Worm (Caenorhabditis elegans) whole organism, L3 larva: ENCODE results near the gene F54A3.2.

ENCODE experiments used
- R02D3.7 ChIP-seq: fragments of 150-350 bp; optimal IDR thresholded peaks from 2 replicates; lab custom pipeline; 2014; ENCODE audit warnings: missing biosample characterization, missing genetic modification characterization
- ZK546.5 ChIP-seq: sonication (generic microtip); optimal IDR thresholded peaks from 2 replicates; lab custom pipeline; 2017; ENCODE audit warnings: missing biosample characterization, missing genetic modification characterization
- aly-2 ChIP-seq: fragments of 150-350 bp; optimal IDR thresholded peaks from 2 replicates; lab custom pipeline; 2014; ENCODE audit warnings: missing biosample characterization, missing genetic modification characterization
- ama-1 ChIP-seq: fragments of 150-350 bp; optimal IDR thresholded peaks from 2 replicates; lab custom pipeline; 2018
- ceh-16 ChIP-seq: sonication (generic microtip); optimal IDR thresholded peaks from 2 replicates; lab custom pipeline; 2017; ENCODE audit warnings: missing biosample characterization, missing genetic modification characterization
- ceh-28 ChIP-seq: fragments of 150-350 bp; optimal IDR thresholded peaks from 2 replicates; lab custom pipeline; 2014; ENCODE audit warnings: missing biosample characterization, missing genetic modification reagents, missing genetic modification characterization
- ceh-82 ChIP-seq: fragments of 150-350 bp; optimal IDR thresholded peaks from 2 replicates; lab custom pipeline; 2014; ENCODE audit warnings: missing biosample characterization, missing genetic modification characterization
- ceh-9 ChIP-seq: sonication (generic microtip); optimal IDR thresholded peaks from 2 replicates; lab custom pipeline; 2018; ENCODE audit warnings: missing biosample characterization, missing genetic modification characterization
- egl-27 ChIP-seq: sonication (generic microtip); optimal IDR thresholded peaks from 4 replicates; lab custom pipeline; 2017; ENCODE audit warnings: missing biosample characterization, missing genetic modification reagents, missing genetic modification characterization
- egl-5 ChIP-seq: fragments of 150-350 bp; optimal IDR thresholded peaks from 2 replicates; lab custom pipeline; 2017; ENCODE audit warnings: missing biosample characterization, missing genetic modification reagents, missing genetic modification characterization, inconsistent platforms
- elt-1 ChIP-seq: fragments of 150-350 bp; optimal IDR thresholded peaks from 2 replicates; lab custom pipeline; 2014; ENCODE audit warnings: missing biosample characterization, missing genetic modification characterization
- elt-3 ChIP-seq, 3 experiments: fragments of 150-350 bp in 1 of 3; sonication (generic microtip) in 2 of 3; optimal IDR thresholded peaks; 2 replicates in 2 of 3; 4 replicates in 1 of 3; lab custom pipeline; 2014 to 2017; ENCODE audit warnings: missing biosample characterization in 3 of 3, missing genetic modification characterization in 3 of 3
- eor-1 ChIP-seq, 2 experiments: fragments of 150-350 bp; optimal IDR thresholded peaks; 2 replicates each; lab custom pipeline; 2014 to 2018; ENCODE audit warnings: missing biosample characterization in 2 of 2, missing genetic modification characterization in 2 of 2
- fkh-10 ChIP-seq: sonication (generic microtip); optimal IDR thresholded peaks from 2 replicates; lab custom pipeline; 2017; ENCODE audit warnings: missing biosample characterization, missing genetic modification reagents, missing genetic modification characterization
- fos-1 ChIP-seq: fragments of 150-350 bp; optimal IDR thresholded peaks from 2 replicates; lab custom pipeline; 2014; ENCODE audit warnings: missing biosample characterization, missing genetic modification characterization
- hmg-11 ChIP-seq: sonication (generic microtip); optimal IDR thresholded peaks from 2 replicates; lab custom pipeline; 2016; ENCODE audit warnings: missing genetic modification characterization, missing compliant biosample characterization
- lin-15B ChIP-seq: fragments of 150-350 bp; optimal IDR thresholded peaks from 2 replicates; lab custom pipeline; 2014; ENCODE audit warnings: missing biosample characterization, missing genetic modification characterization
- lin-39 ChIP-seq: fragments of 150-350 bp; optimal IDR thresholded peaks from 2 replicates; lab custom pipeline; 2018; ENCODE audit warnings: missing biosample characterization, missing genetic modification reagents, missing genetic modification characterization
- lsy-12 ChIP-seq: sonication (generic microtip); optimal IDR thresholded peaks from 2 replicates; lab custom pipeline; 2016; ENCODE audit warnings: mild to moderate bottlenecking, missing genetic modification characterization, missing compliant biosample characterization
- mdl-1 ChIP-seq: fragments of 150-350 bp; optimal IDR thresholded peaks from 2 replicates; lab custom pipeline; 2014; ENCODE audit warnings: missing biosample characterization, missing genetic modification characterization
- mml-1 ChIP-seq: fragments of 150-350 bp; sonication (generic microtip); optimal IDR thresholded peaks from 3 replicates; lab custom pipeline; 2014; ENCODE audit warnings: missing biosample characterization, missing genetic modification characterization
- nfya-1 ChIP-seq: sonication (generic microtip); optimal IDR thresholded peaks from 2 replicates; lab custom pipeline; 2017; ENCODE audit warnings: missing genetic modification characterization, mild to moderate bottlenecking, missing compliant biosample characterization, antibody characterized with exemption, moderate library complexity; ENCODE audit not compliant: insufficient read depth
- nhr-25 ChIP-seq: sonication (generic microtip); optimal IDR thresholded peaks from 2 replicates; lab custom pipeline; 2017; ENCODE audit warnings: missing biosample characterization, missing genetic modification characterization
- nhr-28 ChIP-seq: fragments of 150-350 bp; optimal IDR thresholded peaks from 2 replicates; lab custom pipeline; 2014; ENCODE audit warnings: missing biosample characterization, missing genetic modification characterization
- nhr-67 ChIP-seq: fragments of 150-350 bp; optimal IDR thresholded peaks from 2 replicates; lab custom pipeline; 2014; ENCODE audit warnings: missing biosample characterization, missing genetic modification characterization
- nhr-76 ChIP-seq: fragments of 150-350 bp; sonication (generic microtip); optimal IDR thresholded peaks from 5 replicates; lab custom pipeline; 2014; ENCODE audit warnings: missing biosample characterization, missing genetic modification characterization
- nhr-77 ChIP-seq: fragments of 150-350 bp; optimal IDR thresholded peaks from 2 replicates; lab custom pipeline; 2014; ENCODE audit warnings: missing biosample characterization, missing genetic modification characterization
- pha-4 ChIP-seq: fragments of 150-350 bp; optimal IDR thresholded peaks from 2 replicates; lab custom pipeline; 2014; ENCODE audit warnings: missing biosample characterization, missing genetic modification reagents, missing genetic modification characterization
- sea-2 ChIP-seq: fragments of 150-350 bp; sonication (generic microtip); optimal IDR thresholded peaks from 4 replicates; lab custom pipeline; 2014; ENCODE audit warnings: missing biosample characterization, missing genetic modification reagents, missing genetic modification characterization
- skn-1 ChIP-seq: fragments of 150-350 bp; optimal IDR thresholded peaks from 2 replicates; lab custom pipeline; 2014; ENCODE audit warnings: missing biosample characterization, missing genetic modification characterization
- snpc-4 ChIP-seq: fragments of 150-350 bp; optimal IDR thresholded peaks from 2 replicates; lab custom pipeline; 2014; ENCODE audit warnings: missing biosample characterization, missing genetic modification characterization
- tbx-2 ChIP-seq: sonication (generic microtip); optimal IDR thresholded peaks from 2 replicates; lab custom pipeline; 2016; ENCODE audit warnings: mild to moderate bottlenecking, missing genetic modification characterization, missing compliant biosample characterization
- unc-39 ChIP-seq: sonication (generic microtip); optimal IDR thresholded peaks from 4 replicates; lab custom pipeline; 2017; ENCODE audit warnings: missing biosample characterization, missing genetic modification characterization
- unc-62 ChIP-seq: fragments of 150-350 bp; sonication (generic microtip); optimal IDR thresholded peaks from 4 replicates; lab custom pipeline; 2014; ENCODE audit warnings: missing biosample characterization, missing genetic modification reagents, missing genetic modification characterization
- ztf-11 ChIP-seq: fragments of 150-350 bp; optimal IDR thresholded peaks from 2 replicates; lab custom pipeline; 2014; ENCODE audit warnings: missing biosample characterization, missing genetic modification characterization
- ztf-4 ChIP-seq: fragments of 150-350 bp; optimal IDR thresholded peaks from 2 replicates; lab custom pipeline; 2014; ENCODE audit warnings: missing biosample characterization, missing genetic modification characterization

The F54A3.2 gene

ce11 chrII:2219880-2220279 lies 23.6 kb upstream of the F54A3.2 start, which contains the start of gene Y59C2A.3:
TSS of gene Y59C2A.3 (minus strand) at chrII:2219921.
- peak; percentile 56 for TF ChIP-seq snpc-4 (tag; lab: Kevin White, UChicago)
- TF ChIP-seq lin-15B (tag; lab: Kevin White, UChicago): peak; percentile 68
- no peak for TF ChIP-seq elt-3 (tag; optimal IDR thresholded peaks at IDR 0.05; lab: Kevin White, UChicago)
- no peak for TF ChIP-seq nhr-25 (tag; lab: Kevin White, UChicago)
- peak; percentile 61 for TF ChIP-seq hmg-11 (tag; lab: Kevin White, UChicago)
- peak; percentile 83 for TF ChIP-seq lin-39 (tag; lab: Kevin White, UChicago)
- TF ChIP-seq nfya-1 (tag; lab: Kevin White, UChicago): peak; percentile 68
- peak; percentile 40 for TF ChIP-seq pha-4 (tag; lab: Kevin White, UChicago)

ce11 chrII:2221196-2221896 lies 22.1 kb upstream of the F54A3.2 start:
- no peak for TF ChIP-seq tbx-2 (tag; lab: Kevin White, UChicago)
- no peak for TF ChIP-seq nhr-77 (tag; lab: Kevin White, UChicago)
- no peak for TF ChIP-seq mdl-1 (tag; lab: Kevin White, UChicago)
- no peak for TF ChIP-seq ceh-16
- TF ChIP-seq egl-5 (tag; lab: Kevin White, UChicago): no peak
- no peak for TF ChIP-seq pha-4 (tag; lab: Kevin White, UChicago)
- no peak for TF ChIP-seq ceh-9 (tag; lab: Kevin White, UChicago)
- no peak for TF ChIP-seq snpc-4 (tag; lab: Kevin White, UChicago)
- no peak for TF ChIP-seq unc-39 (tag; lab: Kevin White, UChicago)
- TF ChIP-seq ZK546.5 (tag; lab: Kevin White, UChicago): no peak
- TF ChIP-seq nhr-25 (tag; lab: Kevin White, UChicago): no peak
- TF ChIP-seq nhr-67: no peak
- no peak for TF ChIP-seq fos-1
- TF ChIP-seq nhr-76: no peak
- no peak for TF ChIP-seq lsy-12 (tag; lab: Kevin White, UChicago)
- TF ChIP-seq mml-1 (tag; lab: Kevin White, UChicago): no peak
- no peak for TF ChIP-seq eor-1 (tag; optimal IDR thresholded peaks at IDR 0.05; lab: Kevin White, UChicago)

ce11 chrII:2223467-2223866 lies 20.0 kb upstream of the F54A3.2 start, which contains the start of gene cbs-2:
TSS of gene cbs-2 (minus strand) at chrII:2223567.
- TF ChIP-seq fos-1 (no peak), egl-27 (tag; lab: Kevin White, UChicago) (no peak), sea-2 (GFP tag; lab: Kevin White, UChicago) (no peak), unc-62 (GFP tag; lab: Kevin White, UChicago) (no peak), pha-4 (tag; lab: Kevin White, UChicago) (no peak)
- TF ChIP-seq, all 47 proteins: peak for 0

ce11 chrII:2224916-2225315 lies 18.5 kb upstream of the F54A3.2 start:
- peak; percentile 85 for TF ChIP-seq ceh-28 (tag; lab: Kevin White, UChicago)

- TF ChIP-seq egl-27 (tag; lab: Kevin White, UChicago): no peak
- no peak for TF ChIP-seq R02D3.7 (tag; lab: Kevin White, UChicago)
- TF ChIP-seq nhr-28: no peak
- no peak for TF ChIP-seq ceh-82 (tag; lab: Kevin White, UChicago)
- no peak for TF ChIP-seq lin-15B (tag; lab: Kevin White, UChicago)
- no peak for TF ChIP-seq fos-1
- TF ChIP-seq snpc-4 (tag; lab: Kevin White, UChicago): no peak
- TF ChIP-seq, all 47 proteins: peak for 0
Measured at ce11 chrII:2225608-2226007, 17.8 kb upstream of the F54A3.2 start, which contains the start of gene F54A3.5. TSS of gene F54A3.5 (minus strand) at chrII:2225708.

ce11 chrII:2230368-2230767 lies 13.1 kb upstream of the F54A3.2 start:
- TF ChIP-seq ztf-11 (tag; lab: Kevin White, UChicago): no peak
- TF ChIP-seq fkh-10 (GFP tag; lab: Kevin White, UChicago): no peak
- no peak for TF ChIP-seq tbx-2 (tag; lab: Kevin White, UChicago)
- no peak for TF ChIP-seq unc-62 (GFP tag; lab: Kevin White, UChicago)
- TF ChIP-seq nhr-77 (tag; lab: Kevin White, UChicago): no peak
- no peak for TF ChIP-seq aly-2
- TF ChIP-seq ama-1 (lab: Kevin White, UChicago): no peak
- TF ChIP-seq ZK546.5 (tag; lab: Kevin White, UChicago): no peak
- TF ChIP-seq eor-1 (tag; optimal IDR thresholded peaks at IDR 0.05; lab: Kevin White, UChicago): no peak
- no peak for TF ChIP-seq egl-27 (tag; lab: Kevin White, UChicago)
- TF ChIP-seq lin-15B (tag; lab: Kevin White, UChicago): no peak
- no peak for TF ChIP-seq ztf-4 (tag; lab: Kevin White, UChicago)
- no peak for TF ChIP-seq egl-5 (tag; lab: Kevin White, UChicago)
- no peak for TF ChIP-seq R02D3.7 (tag; lab: Kevin White, UChicago)
- TF ChIP-seq ceh-16: no peak
- TF ChIP-seq skn-1: no peak
- no peak for TF ChIP-seq ceh-28 (tag; lab: Kevin White, UChicago)
- no peak for TF ChIP-seq pha-4 (tag; lab: Kevin White, UChicago)
- no peak for TF ChIP-seq elt-1 (tag; lab: Kevin White, UChicago)
